Fruit fly (Drosophila melanogaster): ENCODE data around the gene Culd.

Gene Culd

dm6 chr3L:8371538-8371937 is 15.4 kb upstream of the Culd start:
- TF ChIP-seq CG12768 (GFP tag; optimal IDR thresholded peaks at IDR 0.05) = no peak
- TF ChIP-seq CG5204 (GFP tag; optimal IDR thresholded peaks at IDR 0.05) = no peak
- TF ChIP-seq CG11617 (GFP tag; optimal IDR thresholded peaks at IDR 0.05) = no peak
- TF ChIP-seq Clk (GFP tag; optimal IDR thresholded peaks at IDR 0.05) = no peak
- TF ChIP-seq Crg-1 (GFP tag; optimal IDR thresholded peaks at IDR 0.05) = no peak
- TF ChIP-seq kay (GFP tag; ENCODE audit: borderline replicate concordance) = no peak

dm6 chr3L:8370922-8371321 is 14.8 kb upstream of the Culd start:
- TF ChIP-seq ovo (GFP tag; optimal IDR thresholded peaks at IDR 0.05) (no peak), Mnt (GFP tag; optimal IDR thresholded peaks at IDR 0.05) (no peak)

dm6 chr3L:8369456-8369855 is 13.4 kb upstream of the Culd start:
- TF ChIP-seq kay (GFP tag; ENCODE audit: borderline replicate concordance) (peak; percentile 14), cic (GFP tag; optimal IDR thresholded peaks at IDR 0.05) (no peak)

dm6 chr3L:8368694-8369344 is 12.7 kb upstream of the Culd start:
- TF ChIP-seq Clk (GFP tag; optimal IDR thresholded peaks at IDR 0.05) = no peak

- no peak for TF ChIP-seq Crg-1 (GFP tag; optimal IDR thresholded peaks at IDR 0.05)
- no peak for TF ChIP-seq Hr96 (GFP tag; optimal IDR thresholded peaks at IDR 0.05)
- TF ChIP-seq CG1620 (GFP tag; optimal IDR thresholded peaks at IDR 0.05) = no peak
- no peak for TF ChIP-seq cnc (optimal IDR thresholded peaks at IDR 0.05)
- TF ChIP-seq Clk (GFP tag; optimal IDR thresholded peaks at IDR 0.05) = no peak
- TF ChIP-seq tj (GFP tag; optimal IDR thresholded peaks at IDR 0.05) = no peak
- no peak for TF ChIP-seq toe (GFP tag; optimal IDR thresholded peaks at IDR 0.05)
- no peak for TF ChIP-seq CG33017 (tag; optimal IDR thresholded peaks at IDR 0.05)
- TF ChIP-seq CG11617 (GFP tag; optimal IDR thresholded peaks at IDR 0.05) = no peak
- TF ChIP-seq pad (GFP tag; optimal IDR thresholded peaks at IDR 0.05) = no peak
- no peak for TF ChIP-seq cic (GFP tag; optimal IDR thresholded peaks at IDR 0.05)
- no peak for TF ChIP-seq CG14711 (tag; optimal IDR thresholded peaks at IDR 0.05)
- no peak for TF ChIP-seq Mnt (GFP tag; optimal IDR thresholded peaks at IDR 0.05)
- TF ChIP-seq kay (GFP tag; ENCODE audit: borderline replicate concordance) = no peak
- TF ChIP-seq CG7045 (GFP tag; optimal IDR thresholded peaks at IDR 0.05) = no peak
- TF ChIP-seq ovo (GFP tag; optimal IDR thresholded peaks at IDR 0.05) = no peak
- no peak for TF ChIP-seq CG7101 (tag; optimal IDR thresholded peaks at IDR 0.05)
- TF ChIP-seq CG12768 (GFP tag; optimal IDR thresholded peaks at IDR 0.05) = no peak
- no peak for TF ChIP-seq CG5204 (GFP tag; optimal IDR thresholded peaks at IDR 0.05)
- no peak for TF ChIP-seq bab1 (GFP tag; optimal IDR thresholded peaks at IDR 0.05)
Measured at dm6 chr3L:8363266-8363665, 7.2 kb upstream of the Culd start.

dm6 chr3L:8360643-8361110 is 4.6 kb upstream of the Culd start, which contains the start of gene Idh:
Idh (minus strand) TSS chr3L:8360906.
- TF ChIP-seq CG11617 (GFP tag; optimal IDR thresholded peaks at IDR 0.05) (peak; percentile 59), CG1620 (GFP tag; optimal IDR thresholded peaks at IDR 0.05) (peak; percentile 34), CG33017 (tag; optimal IDR thresholded peaks at IDR 0.05) (peak; percentile 69), bab1 (GFP tag; optimal IDR thresholded peaks at IDR 0.05) (peak; percentile 80), cic (GFP tag; optimal IDR thresholded peaks at IDR 0.05) (peak; percentile 71), ovo (GFP tag; optimal IDR thresholded peaks at IDR 0.05) (peak; percentile 44), toe (GFP tag; optimal IDR thresholded peaks at IDR 0.05) (peak; percentile 46), CG14711 (tag; optimal IDR thresholded peaks at IDR 0.05) (no peak), Clk (GFP tag; optimal IDR thresholded peaks at IDR 0.05) (no peak), Mnt (GFP tag; optimal IDR thresholded peaks at IDR 0.05) (peak; percentile 63), cnc (optimal IDR thresholded peaks at IDR 0.05) (peak; percentile 71 to 78), tj (GFP tag; optimal IDR thresholded peaks at IDR 0.05) (peak; percentile 71), Crg-1 (GFP tag; optimal IDR thresholded peaks at IDR 0.05) (peak; percentile 29), pad (GFP tag; optimal IDR thresholded peaks at IDR 0.05) (peak; percentile 36), CG7101 (tag; optimal IDR thresholded peaks at IDR 0.05) (peak; percentile 38), CG5204 (GFP tag; optimal IDR thresholded peaks at IDR 0.05) (no peak), CG12768 (GFP tag; optimal IDR thresholded peaks at IDR 0.05) (peak; percentile 1), kay (GFP tag; ENCODE audit: borderline replicate concordance) (no peak), Hr96 (GFP tag; optimal IDR thresholded peaks at IDR 0.05) (peak; percentile 41), CG7045 (GFP tag; optimal IDR thresholded peaks at IDR 0.05) (no peak)

- TF ChIP-seq CG12768 (GFP tag; optimal IDR thresholded peaks at IDR 0.05) (peak; percentile 26), pad (GFP tag; optimal IDR thresholded peaks at IDR 0.05) (no peak), CG5204 (GFP tag; optimal IDR thresholded peaks at IDR 0.05) (no peak), ovo (GFP tag; optimal IDR thresholded peaks at IDR 0.05) (no peak), CG11617 (GFP tag; optimal IDR thresholded peaks at IDR 0.05) (no peak), CG1620 (GFP tag; optimal IDR thresholded peaks at IDR 0.05) (no peak), kay (GFP tag; ENCODE audit: borderline replicate concordance) (peak; percentile 92), cnc (optimal IDR thresholded peaks at IDR 0.05) (no peak), toe (GFP tag; optimal IDR thresholded peaks at IDR 0.05) (no peak), tj (GFP tag; optimal IDR thresholded peaks at IDR 0.05) (no peak)
Measured at dm6 chr3L:8360063-8360642, 4.1 kb upstream of the Culd start.

Data from whole organism, adult.